Fruit fly (Drosophila melanogaster): ENCODE measurements around the gene Ttc19.

DNA sequence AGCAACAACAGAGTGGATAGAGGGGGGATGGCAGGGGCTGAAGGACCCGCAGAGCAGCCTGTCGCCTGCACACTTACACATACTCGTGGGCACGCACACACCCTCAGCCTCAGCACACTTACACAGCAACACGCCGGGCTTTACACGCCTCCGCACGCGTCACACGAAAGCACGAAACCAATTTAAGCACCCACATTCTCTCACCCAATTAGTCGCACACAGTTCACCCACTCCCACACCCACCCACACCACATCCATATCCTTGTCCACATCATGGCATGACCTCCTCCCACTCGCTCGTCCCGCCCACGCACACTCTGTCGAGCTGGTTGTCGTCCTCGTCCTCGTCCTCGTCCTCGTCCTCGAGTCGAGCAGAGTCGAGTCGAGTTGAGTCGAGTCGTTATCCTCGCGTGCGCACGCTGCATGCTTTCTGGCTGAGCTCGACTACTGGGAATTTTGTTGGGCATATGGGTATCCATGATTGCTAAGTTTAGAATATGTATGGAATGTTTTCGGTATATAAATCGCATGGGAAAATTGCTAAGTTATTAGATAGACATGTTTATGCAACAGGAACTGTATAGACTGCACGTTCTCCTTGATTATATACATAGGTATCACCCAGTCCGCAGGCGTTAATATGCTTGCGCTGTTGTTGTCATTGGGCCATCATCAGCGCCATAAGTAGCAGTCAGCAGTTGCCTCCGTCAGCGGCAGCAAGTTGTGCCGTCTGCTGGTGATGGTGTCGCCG is 32.9 kb downstream of the Ttc19 start:
- TF ChIP-seq CTCF (optimal IDR thresholded peaks at IDR 0.05) (no peak), CG8478 (optimal IDR thresholded peaks at IDR 0.05) (no peak)
